Worm (Caenorhabditis elegans) whole organism, young adult: ENCODE results near the gene rin-1.

Experiments
- B0019.2 ChIP-seq: fragments of 200-800 bp; sonication (Bioruptor generic); conservative IDR thresholded peaks from 2 replicates; pipeline ENCODE4 v1.3.6; 2022; ENCODE audit warnings: missing genetic modification reagents, missing genetic modification characterization, missing compliant biosample characterization
- F23B12.7 ChIP-seq: sonication (generic microtip); optimal IDR thresholded peaks from 2 replicates; lab custom pipeline; 2017; ENCODE audit warnings: missing genetic modification characterization, mild to moderate bottlenecking, missing compliant biosample characterization, antibody characterized with exemption, moderate library complexity; ENCODE audit not compliant: insufficient read depth
- F55B11.4 ChIP-seq: sonication (generic microtip); optimal IDR thresholded peaks from 2 replicates; lab custom pipeline; 2016; ENCODE audit warnings: missing compliant biosample characterization, missing genetic modification characterization, borderline replicate concordance; ENCODE audit not compliant: insufficient read depth
- F57A8.1 ChIP-seq: fragments of 200-800 bp; sonication (Bioruptor generic); optimal IDR thresholded peaks from 2 replicates; lab custom pipeline; 2018; ENCODE audit warnings: mild to moderate bottlenecking, missing genetic modification characterization, moderate library complexity, missing compliant biosample characterization
- Y95B8A.8 ChIP-seq: fragments of 200-800 bp; sonication (Bioruptor generic); IDR thresholded peaks from 2 replicates; pipeline ENCODE4 v1.3.6; 2022; ENCODE audit warnings: missing genetic modification reagents, missing genetic modification characterization, missing compliant biosample characterization
- ZK185.1 ChIP-seq: sonication (generic microtip); optimal IDR thresholded peaks from 2 replicates; lab custom pipeline; 2016; ENCODE audit warnings: mild to moderate bottlenecking, missing genetic modification characterization, missing compliant biosample characterization; ENCODE audit not compliant: poor library complexity, severe bottlenecking
- akir-1 ChIP-seq: fragments of 200-800 bp; sonication (Bioruptor generic); optimal IDR thresholded peaks from 2 replicates; lab custom pipeline; 2018; ENCODE audit warnings: mild to moderate bottlenecking, missing genetic modification characterization, moderate library complexity, missing compliant biosample characterization
- athp-1 ChIP-seq: sonication (generic microtip); optimal IDR thresholded peaks from 2 replicates; lab custom pipeline; 2017; ENCODE audit warnings: mild to moderate bottlenecking, missing genetic modification characterization, missing compliant biosample characterization
- attf-3 ChIP-seq: fragments of 200-800 bp; sonication (Bioruptor generic); conservative IDR thresholded peaks from 2 replicates; pipeline ENCODE4 v1.3.6; 2022; ENCODE audit warnings: missing genetic modification reagents, missing genetic modification characterization, missing compliant biosample characterization
- attf-5 ChIP-seq: fragments of 200-800 bp; sonication (Bioruptor generic); optimal IDR thresholded peaks from 2 replicates; lab custom pipeline; 2018; ENCODE audit warnings: mild to moderate bottlenecking, missing genetic modification characterization, missing compliant biosample characterization
- ccch-3 ChIP-seq: fragments of 200-800 bp; sonication (Bioruptor generic); optimal IDR thresholded peaks from 2 replicates; lab custom pipeline; 2018; ENCODE audit warnings: mild to moderate bottlenecking, missing genetic modification characterization, missing compliant biosample characterization
- dox-1 ChIP-seq: fragments of 200-800 bp; sonication (Bioruptor generic); IDR thresholded peaks from 2 replicates; pipeline ENCODE4 v1.3.6; 2022; ENCODE audit warnings: missing genetic modification reagents, missing genetic modification characterization, missing compliant biosample characterization
- dpl-1 ChIP-seq: fragments of 150-350 bp; optimal IDR thresholded peaks from 2 replicates; lab custom pipeline; 2014; ENCODE audit warnings: missing biosample characterization, missing genetic modification reagents, missing genetic modification characterization
- efl-1 ChIP-seq: fragments of 150-350 bp; optimal IDR thresholded peaks from 2 replicates; lab custom pipeline; 2014; ENCODE audit warnings: missing biosample characterization, missing genetic modification reagents, missing genetic modification characterization
- egl-18 ChIP-seq: fragments of 200-800 bp; sonication (Bioruptor generic); IDR thresholded peaks from 2 replicates; pipeline ENCODE4 v1.3.6; 2022; ENCODE audit warnings: missing genetic modification reagents, missing genetic modification characterization, missing compliant biosample characterization
- egrh-3 ChIP-seq: fragments of 200-800 bp; sonication (Bioruptor generic); IDR thresholded peaks from 2 replicates; pipeline ENCODE4 v1.3.6; 2022; ENCODE audit warnings: missing genetic modification reagents, missing genetic modification characterization, missing compliant biosample characterization
- ekl-4 ChIP-seq: fragments of 200-800 bp; sonication (Bioruptor generic); IDR thresholded peaks from 2 replicates; pipeline ENCODE4 v1.3.6; 2022; ENCODE audit warnings: missing genetic modification reagents, missing genetic modification characterization, missing compliant biosample characterization
- fkh-3 ChIP-seq: sonication (generic microtip); optimal IDR thresholded peaks from 2 replicates; lab custom pipeline; 2016; ENCODE audit warnings: mild to moderate bottlenecking, missing genetic modification characterization, missing compliant biosample characterization
- lin-35 ChIP-seq, 3 experiments: fragments of 150-350 bp in 2 of 3; sonication (generic microtip) in 1 of 3; optimal IDR thresholded peaks; 2 replicates each; lab custom pipeline; 2014 to 2018; ENCODE audit warnings: missing biosample characterization in 3 of 3, missing genetic modification characterization in 3 of 3, missing genetic modification reagents in 3 of 3
- lin-54 ChIP-seq: fragments of 200-800 bp; sonication (Bioruptor generic); optimal IDR thresholded peaks from 2 replicates; lab custom pipeline; 2018; ENCODE audit warnings: mild to moderate bottlenecking, missing genetic modification characterization, missing compliant biosample characterization
- lsl-1 ChIP-seq: fragments of 200-800 bp; sonication (Bioruptor generic); optimal IDR thresholded peaks from 2 replicates; lab custom pipeline; 2018; ENCODE audit warnings: mild to moderate bottlenecking, missing genetic modification characterization, moderate library complexity, missing compliant biosample characterization
- lsy-27 ChIP-seq: sonication (generic microtip); optimal IDR thresholded peaks from 2 replicates; lab custom pipeline; 2017; ENCODE audit warnings: missing genetic modification characterization, mild to moderate bottlenecking, missing compliant biosample characterization, antibody characterized with exemption, missing genotype, borderline replicate concordance; ENCODE audit not compliant: insufficient read depth
- madf-3 ChIP-seq: fragments of 200-800 bp; sonication (Bioruptor generic); IDR thresholded peaks from 2 replicates; pipeline ENCODE4 v1.3.6; 2022; ENCODE audit warnings: missing genetic modification reagents, missing genetic modification characterization, missing compliant biosample characterization
- madf-6 ChIP-seq: fragments of 200-800 bp; sonication (Bioruptor generic); IDR thresholded peaks from 2 replicates; pipeline ENCODE4 v1.3.6; 2022; ENCODE audit warnings: missing genetic modification reagents, missing genetic modification characterization, missing compliant biosample characterization
- mcd-1 ChIP-seq: fragments of 200-800 bp; sonication (Bioruptor generic); IDR thresholded peaks from 2 replicates; pipeline ENCODE4 v1.3.6; 2022; ENCODE audit warnings: missing genetic modification reagents, missing genetic modification characterization, missing compliant biosample characterization
- nhr-27 ChIP-seq: fragments of 200-800 bp; sonication (Bioruptor generic); optimal IDR thresholded peaks from 2 replicates; lab custom pipeline; 2018; ENCODE audit warnings: mild to moderate bottlenecking, missing genetic modification characterization, moderate library complexity, missing compliant biosample characterization
- pbrm-1 ChIP-seq: fragments of 200-800 bp; sonication (Bioruptor generic); IDR thresholded peaks from 2 replicates; pipeline ENCODE4 v1.3.6; 2022; ENCODE audit warnings: missing genetic modification reagents, missing genetic modification characterization, missing compliant biosample characterization
- snpc-3.4 ChIP-seq: sonication (generic microtip); optimal IDR thresholded peaks from 2 replicates; lab custom pipeline; 2017; ENCODE audit warnings: missing genetic modification characterization, mild to moderate bottlenecking, missing compliant biosample characterization, antibody characterized with exemption, moderate library complexity, missing genotype, missing genetic modification reagents
- somi-1 ChIP-seq: fragments of 200-800 bp; sonication (Bioruptor generic); optimal IDR thresholded peaks from 2 replicates; lab custom pipeline; 2018; ENCODE audit warnings: mild to moderate bottlenecking, missing genetic modification characterization, missing compliant biosample characterization
- tbp1 ChIP-seq: fragments of 200-800 bp; sonication (Bioruptor generic); optimal IDR thresholded peaks from 2 replicates; lab custom pipeline; 2018; ENCODE audit warnings: mild to moderate bottlenecking, missing genetic modification characterization, missing compliant biosample characterization
- unc-130 ChIP-seq: sonication (generic microtip); optimal IDR thresholded peaks from 2 replicates; lab custom pipeline; 2016; ENCODE audit warnings: missing genetic modification reagents, missing genetic modification characterization, missing compliant biosample characterization
- ztf-18 ChIP-seq: sonication (generic microtip); optimal IDR thresholded peaks from 2 replicates; lab custom pipeline; 2016; ENCODE audit warnings: missing genotype, mild to moderate bottlenecking, missing genetic modification characterization, missing compliant biosample characterization
- ztf-26 ChIP-seq: sonication (generic microtip); optimal IDR thresholded peaks from 2 replicates; lab custom pipeline; 2017; ENCODE audit warnings: missing genetic modification characterization, missing compliant biosample characterization
- ztf-28 ChIP-seq: fragments of 200-800 bp; sonication (Bioruptor generic); IDR thresholded peaks from 2 replicates; pipeline ENCODE4 v1.3.6; 2022; ENCODE audit warnings: missing genetic modification reagents, missing genetic modification characterization, missing compliant biosample characterization

rin-1 gene

DNA sequence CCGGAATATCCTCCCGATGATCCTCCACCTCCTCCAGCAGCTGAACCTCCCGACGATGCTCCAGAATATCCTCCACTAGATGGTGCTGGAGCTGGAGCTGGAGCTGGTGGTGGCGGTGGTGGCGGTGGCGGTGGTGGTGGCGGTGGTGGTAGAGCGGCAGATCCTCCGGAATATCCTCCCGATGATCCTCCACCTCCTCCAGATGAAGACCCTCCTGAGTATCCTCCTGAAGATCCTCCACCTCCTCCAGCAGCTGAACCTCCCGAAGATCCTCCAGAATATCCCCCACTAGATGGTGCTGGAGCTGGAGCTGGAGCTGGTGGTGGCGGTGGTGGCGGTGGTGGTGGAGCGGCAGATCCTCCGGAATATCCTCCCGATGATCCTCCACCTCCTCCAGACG lies 72.0 kb downstream of the rin-1 start:
- TF ChIP-seq egrh-3 (GFP tag; lab: Robert Waterston, UW) = peak; percentile 74; the same call in 1 of the 2 replicates

DNA sequence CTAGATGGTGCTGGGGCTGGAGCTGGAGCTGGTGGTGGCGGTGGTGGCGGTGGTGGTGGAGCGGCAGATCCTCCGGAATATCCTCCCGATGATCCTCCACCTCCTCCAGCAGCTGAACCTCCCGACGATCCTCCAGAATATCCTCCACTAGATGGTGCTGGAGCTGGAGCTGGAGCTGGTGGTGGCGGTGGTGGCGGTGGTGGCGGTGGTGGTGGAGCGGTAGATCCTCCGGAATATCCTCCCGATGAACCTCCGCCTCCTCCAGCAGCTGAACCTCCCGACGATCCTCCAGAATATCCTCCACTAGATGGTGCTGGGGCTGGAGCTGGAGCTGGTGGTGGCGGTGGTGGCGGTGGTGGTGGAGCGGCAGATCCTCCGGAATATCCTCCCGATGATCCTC lies 72.5 kb downstream of the rin-1 start:
- TF ChIP-seq egrh-3 (GFP tag; lab: Robert Waterston, UW) = peak; percentile 78; the same call in 1 of the 2 replicates

DNA sequence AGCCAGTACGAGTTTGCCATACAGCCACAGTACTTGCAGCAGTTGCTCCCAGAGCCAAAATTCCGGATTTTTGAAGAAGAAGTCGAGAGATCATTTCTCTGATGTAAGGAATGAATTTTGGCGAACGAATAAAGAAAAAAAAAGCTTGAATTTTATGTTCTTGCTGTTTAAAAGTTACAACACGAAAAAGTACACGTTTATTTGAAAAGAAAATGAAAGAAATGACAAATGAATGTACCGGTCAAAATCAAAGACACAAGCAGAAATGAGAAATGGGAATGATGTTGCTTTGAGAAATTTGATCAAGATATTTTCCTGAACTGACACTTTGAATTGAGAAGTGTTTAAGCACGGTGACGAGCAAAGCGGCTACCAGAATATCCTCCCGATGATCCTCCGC lies 74.2 kb downstream of the rin-1 start, which contains the start of gene Y50E8A.6:
Y50E8A.6 (minus strand) TSS at position 101 of the 400 bp plus-strand sequence.
- TF ChIP-seq egl-18 (GFP tag; lab: Robert Waterston, UW) = no peak
- no peak for TF ChIP-seq fkh-3 (tag; lab: Kevin White, UChicago)
- no peak for TF ChIP-seq B0019.2 (GFP tag; lab: Robert Waterston, UW)
- no peak for TF ChIP-seq attf-5 (GFP tag; lab: Kevin White, UChicago)
- TF ChIP-seq ekl-4 (GFP tag; lab: Robert Waterston, UW) = no peak
- TF ChIP-seq somi-1 (GFP tag; lab: Kevin White, UChicago) = no peak
- no peak for TF ChIP-seq pbrm-1 (GFP tag; lab: Robert Waterston, UW)
- no peak for TF ChIP-seq F55B11.4 (tag; lab: Kevin White, UChicago)
- TF ChIP-seq ztf-26 (tag; lab: Kevin White, UChicago) = no peak
- TF ChIP-seq egrh-3 (GFP tag; lab: Robert Waterston, UW) = no peak
- TF ChIP-seq unc-130 (GFP tag; lab: Kevin White, UChicago) = no peak

DNA sequence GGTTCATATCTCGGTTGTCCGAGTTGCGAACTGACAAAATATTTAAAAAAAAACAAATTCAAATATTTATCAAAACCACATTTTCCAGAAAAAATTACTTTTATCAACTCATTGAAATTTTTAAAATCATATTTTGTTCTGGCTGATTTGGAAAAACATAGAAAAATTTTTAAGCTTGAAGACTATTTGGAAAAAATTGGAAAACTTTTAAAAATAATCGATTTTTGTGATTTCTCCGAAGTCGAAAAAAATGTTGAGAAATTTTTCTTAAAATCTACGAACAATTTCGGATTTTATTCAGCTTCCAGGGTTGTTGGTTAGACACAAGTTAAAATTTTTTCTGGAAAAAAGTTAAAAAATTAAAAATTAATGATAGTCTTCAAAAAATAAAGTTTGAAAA lies 78.5 kb downstream of the rin-1 start, which contains the start of gene Y50E8A.5:
Y50E8A.5 (minus strand) TSS at position 101 of the 400 bp plus-strand sequence.
- TF ChIP-seq nhr-27 (tag; lab: Kevin White, UChicago) = no peak
- TF ChIP-seq attf-3 (GFP tag; lab: Robert Waterston, UW) = no peak
- TF ChIP-seq ZK185.1 = no peak
- no peak for TF ChIP-seq pbrm-1 (GFP tag; lab: Robert Waterston, UW)
- TF ChIP-seq ztf-28 (GFP tag; lab: Robert Waterston, UW) = no peak
- TF ChIP-seq Y95B8A.8 (GFP tag; lab: Robert Waterston, UW) = no peak
- TF ChIP-seq akir-1 = no peak
- TF ChIP-seq F23B12.7 (tag; lab: Kevin White, UChicago) = no peak
- no peak for TF ChIP-seq ztf-26 (tag; lab: Kevin White, UChicago)
- TF ChIP-seq madf-6 (GFP tag; lab: Robert Waterston, UW) = no peak
- no peak for TF ChIP-seq ztf-18
- no peak for TF ChIP-seq somi-1 (GFP tag; lab: Kevin White, UChicago)
- TF ChIP-seq athp-1 (tag; lab: Kevin White, UChicago) = no peak

DNA sequence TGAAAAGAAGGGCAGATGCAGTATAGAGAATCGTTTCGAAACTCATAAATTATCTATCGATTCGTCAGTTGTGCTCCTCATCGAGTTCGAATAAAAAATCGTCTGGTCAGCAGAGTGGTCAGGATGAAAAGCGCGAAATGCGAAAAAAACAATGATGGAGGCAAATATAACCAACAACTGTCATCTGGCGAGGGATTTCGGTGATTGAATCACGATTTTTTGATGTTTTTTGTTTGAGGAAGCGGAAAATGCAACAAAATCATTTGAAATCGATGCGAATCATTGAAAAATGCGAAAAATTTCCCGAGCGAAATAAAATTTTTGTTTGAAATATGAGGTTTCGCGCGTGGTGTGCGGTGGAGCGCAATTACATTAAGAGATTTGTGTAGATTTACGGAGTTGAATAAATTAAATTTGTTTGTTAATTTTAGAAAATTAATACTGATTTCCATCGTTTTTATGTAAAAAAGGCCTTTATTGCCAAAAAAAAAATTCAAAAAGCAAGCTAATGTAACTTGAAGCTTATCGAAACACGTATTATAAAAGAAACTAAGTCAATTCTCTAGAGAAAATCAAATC lies 81.1 kb downstream of the rin-1 start, which contains the start of gene unc-61:
unc-61 (minus strand) TSS at position 51 of the 579 bp plus-strand sequence.
- TF ChIP-seq Y95B8A.8 (GFP tag; lab: Robert Waterston, UW) = no peak
- no peak for TF ChIP-seq ztf-26 (tag; lab: Kevin White, UChicago)
- TF ChIP-seq nhr-27 (tag; lab: Kevin White, UChicago) = no peak
- TF ChIP-seq efl-1 = peak; percentile 78
- TF ChIP-seq dox-1 (GFP tag; lab: Robert Waterston, UW) = no peak
- no peak for TF ChIP-seq tbp1 (GFP tag; lab: Kevin White, UChicago)
- peak; percentile 41 for TF ChIP-seq dpl-1 (GFP tag; lab: Kevin White, UChicago)
- TF ChIP-seq snpc-3.4 (tag; lab: Kevin White, UChicago) = peak; percentile 5
- TF ChIP-seq F57A8.1 (GFP tag; lab: Kevin White, UChicago) = no peak
- TF ChIP-seq lin-54 = peak; percentile 35
- TF ChIP-seq lsy-27 (tag; lab: Kevin White, UChicago) = no peak
- peak; percentile 79 for TF ChIP-seq mcd-1 (GFP tag; lab: Robert Waterston, UW)
- TF ChIP-seq madf-3 (GFP tag; lab: Robert Waterston, UW) = no peak
- peak; percentile 22 for TF ChIP-seq lsl-1 (GFP tag; lab: Kevin White, UChicago)
- no peak for TF ChIP-seq egl-18 (GFP tag; lab: Robert Waterston, UW)
- TF ChIP-seq ccch-3 (GFP tag; lab: Kevin White, UChicago) = no peak
- no peak for TF ChIP-seq fkh-3 (tag; lab: Kevin White, UChicago)
- no peak for TF ChIP-seq attf-5 (GFP tag; lab: Kevin White, UChicago)
- TF ChIP-seq lin-35 (GFP tag; optimal IDR thresholded peaks at IDR 0.05; lab: Kevin White, UChicago) = peak in 1 of 3 experiments; percentile 72
